1 fruit fly cellular context compared by ENCODE assay signal in the genomic region with DNA sequence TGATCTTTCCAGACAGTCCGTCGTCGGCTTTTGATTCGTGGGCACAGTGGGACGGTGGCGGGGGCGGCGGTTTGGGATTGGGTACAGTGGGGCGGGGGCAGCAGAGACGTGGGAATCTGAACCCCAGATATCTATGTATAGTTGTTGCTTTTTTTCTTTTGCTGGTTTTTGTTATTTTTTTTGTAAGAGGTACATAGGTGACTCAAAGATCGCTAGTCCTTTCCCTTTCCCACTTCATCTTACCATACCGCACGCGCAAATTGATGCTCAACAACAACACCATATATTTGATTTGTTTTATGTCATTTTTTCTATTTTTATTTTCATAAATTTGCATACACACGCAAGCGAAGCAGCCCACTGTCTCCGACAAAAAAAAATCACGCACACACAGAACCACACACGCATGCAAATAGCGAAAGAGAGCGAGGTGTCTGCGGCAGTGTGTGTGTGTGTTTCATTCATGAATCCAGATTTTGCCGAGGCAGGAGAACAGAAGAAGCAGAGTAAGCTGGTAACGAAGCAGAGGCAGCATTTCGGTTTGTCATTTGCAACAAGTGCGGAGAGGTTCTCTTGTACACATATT.
TF ChIP-seq lines count a peak whose summit lies in the region.

No protein-coding gene starts in this region.

TF ChIP-seq in whole organism, embryonic, 481 proteins besides CTCF, POLR2A, EP300 and RAD21 (continued from another document and continues in another):
- TF ChIP-seq CG13624 (GFP tag; optimal IDR thresholded peaks at IDR 0.05; lab: Kevin White, UChicago) (no peak), C15 (GFP tag; IDR thresholded peaks at IDR 0.05; lab: Robert Waterston, UW) (no peak), CG8089 (GFP tag; optimal IDR thresholded peaks at IDR 0.05; lab: Kevin White, UChicago) (no peak), CG16779 (GFP tag; IDR thresholded peaks at IDR 0.05; lab: Robert Waterston, UW) (no peak), crp (GFP tag; optimal IDR thresholded peaks at IDR 0.05; lab: Kevin White, UChicago) (peak in 1 of 2 experiments; percentile 4), CG3995 (GFP tag; optimal IDR thresholded peaks at IDR 0.05; lab: Kevin White, UChicago) (no peak), vfl (GFP tag; optimal IDR thresholded peaks at IDR 0.05; lab: Kevin White, UChicago) (no peak), kni (GFP tag; optimal IDR thresholded peaks at IDR 0.05; lab: Kevin White, UChicago) (peak; percentile 36), CG34422 (GFP tag; IDR thresholded peaks at IDR 0.05; lab: Robert Waterston, UW) (0 out of 3 replicates have a peak, but pooled peaks have one; percentile 44), tll (GFP tag; optimal IDR thresholded peaks at IDR 0.05; lab: Kevin White, UChicago) (no peak), CG10431 (GFP tag; optimal IDR thresholded peaks at IDR 0.05; lab: Kevin White, UChicago) (no peak), CG15479 (GFP tag; optimal IDR thresholded peaks at IDR 0.05; lab: Kevin White, UChicago) (peak; percentile 56), CG7372 (GFP tag; IDR thresholded peaks at IDR 0.05; lab: Robert Waterston, UW) (0 out of 2 replicates have a peak, but pooled peaks have one; percentile 12), sc (optimal IDR thresholded peaks at IDR 0.05; lab: Kevin White, UChicago) (no peak), sc (GFP tag; optimal IDR thresholded peaks at IDR 0.05; lab: Kevin White, UChicago) (peak; percentile 54), cad (GFP tag; optimal IDR thresholded peaks at IDR 0.05; lab: Kevin White, UChicago) (no peak), gro (GFP tag; optimal IDR thresholded peaks at IDR 0.05; lab: Kevin White, UChicago) (no peak), CG3726 (GFP tag; IDR thresholded peaks at IDR 0.05; lab: Robert Waterston, UW) (0 out of 3 replicates have a peak, but pooled peaks have one; percentile 48), fru (optimal IDR thresholded peaks at IDR 0.05; lab: Kevin White, UChicago) (no peak), p53 (GFP tag; optimal IDR thresholded peaks at IDR 0.05; lab: Kevin White, UChicago) (no peak), CG15696 (tag; optimal IDR thresholded peaks at IDR 0.05; lab: Kevin White, UChicago) (peak; percentile 43), Ptx1 (GFP tag; IDR thresholded peaks at IDR 0.05; lab: Robert Waterston, UW) (peak; percentile 65), Lpt (GFP tag; optimal IDR thresholded peaks at IDR 0.05; lab: Kevin White, UChicago) (no peak), CG9727 (GFP tag; optimal IDR thresholded peaks at IDR 0.05; lab: Kevin White, UChicago) (peak; percentile 72), CG9817 (tag; optimal IDR thresholded peaks at IDR 0.05; lab: Kevin White, UChicago) (no peak), hbn (GFP tag; IDR thresholded peaks at IDR 0.05; lab: Robert Waterston, UW; ENCODE audit: partially characterized antibody) (no peak), ftz-f1 (GFP tag; optimal IDR thresholded peaks at IDR 0.05; lab: Kevin White, UChicago) (no peak), schlank (tag; optimal IDR thresholded peaks at IDR 0.05; lab: Kevin White, UChicago) (no peak), tap (tag; optimal IDR thresholded peaks at IDR 0.05; lab: Kevin White, UChicago) (no peak), CG31441 (GFP tag; IDR thresholded peaks at IDR 0.05; lab: Robert Waterston, UW) (peak; percentile 62), jing (GFP tag; optimal IDR thresholded peaks at IDR 0.05; lab: Kevin White, UChicago) (no peak), CG32772 (GFP tag; IDR thresholded peaks at IDR 0.05; lab: Robert Waterston, UW) (peak; percentile 25; the same call in 1 of the 2 replicates), CG12659 (GFP tag; optimal IDR thresholded peaks at IDR 0.05; lab: Kevin White, UChicago) (peak; percentile 27), Aef1 (GFP tag; IDR thresholded peaks at IDR 0.05; lab: Robert Waterston, UW) (peak; percentile 38), CG1602 (GFP tag; optimal IDR thresholded peaks at IDR 0.05; lab: Kevin White, UChicago) (peak; percentile 38), CG10321 (GFP tag; IDR thresholded peaks at IDR 0.05; lab: Robert Waterston, UW) (no peak), Deaf1 (tag; optimal IDR thresholded peaks at IDR 0.05; lab: Kevin White, UChicago) (no peak), CG9876 (GFP tag; optimal IDR thresholded peaks at IDR 0.05; lab: Kevin White, UChicago) (no peak), Xbp1 (GFP tag; optimal IDR thresholded peaks at IDR 0.05; lab: Kevin White, UChicago) (peak; percentile 52), CG17802 (tag; optimal IDR thresholded peaks at IDR 0.05; lab: Kevin White, UChicago) (peak; percentile 26), dmrt99B (tag; optimal IDR thresholded peaks at IDR 0.05; lab: Kevin White, UChicago) (peak; percentile 69), Atf6 (GFP tag; IDR thresholded peaks at IDR 0.05; lab: Robert Waterston, UW) (no peak), MESR4 (GFP tag; optimal IDR thresholded peaks at IDR 0.05; lab: Kevin White, UChicago) (no peak), chm (GFP tag; IDR thresholded peaks at IDR 0.05; lab: Robert Waterston, UW) (no peak), CG3838 (GFP tag; optimal IDR thresholded peaks at IDR 0.05; lab: Kevin White, UChicago) (no peak), pros (GFP tag; optimal IDR thresholded peaks at IDR 0.05; lab: Kevin White, UChicago) (no peak), nerfin-2 (GFP tag; IDR thresholded peaks at IDR 0.05; lab: Robert Waterston, UW; ENCODE audit: partially characterized antibody) (no peak), Dref (GFP tag; IDR thresholded peaks at IDR 0.05; lab: Robert Waterston, UW) (no peak), scrt (GFP tag; optimal IDR thresholded peaks at IDR 0.05; lab: Kevin White, UChicago) (no peak), Sin3A (optimal IDR thresholded peaks at IDR 0.05; lab: Kevin White, UChicago) (no peak), ttk (GFP tag; IDR thresholded peaks at IDR 0.05; lab: Robert Waterston, UW) (peak; percentile 15; the same call in 1 of the 2 replicates), CG30403 (GFP tag; optimal IDR thresholded peaks at IDR 0.05; lab: Kevin White, UChicago) (peak; percentile 68), CG6683 (GFP tag; optimal IDR thresholded peaks at IDR 0.05; lab: Kevin White, UChicago) (no peak), bowl (GFP tag; IDR thresholded peaks at IDR 0.05; lab: Robert Waterston, UW) (no peak), CrebB (tag; optimal IDR thresholded peaks at IDR 0.05; lab: Kevin White, UChicago) (no peak), CG2202 (tag; optimal IDR thresholded peaks at IDR 0.05; lab: Kevin White, UChicago) (peak; percentile 44), CG17612 (GFP tag; IDR thresholded peaks at IDR 0.05; lab: Robert Waterston, UW) (no peak), ssp (GFP tag; IDR thresholded peaks at IDR 0.05; lab: Robert Waterston, UW) (peak; percentile 28; the same call in 1 of the 2 replicates), CG43689 (GFP tag; IDR thresholded peaks at IDR 0.05; lab: Robert Waterston, UW) (no peak), Xrp1 (GFP tag; IDR thresholded peaks at IDR 0.05; lab: Robert Waterston, UW) (peak; percentile 62), CG15601 (tag; optimal IDR thresholded peaks at IDR 0.05; lab: Kevin White, UChicago) (peak; percentile 40), stc (GFP tag; IDR thresholded peaks at IDR 0.05; lab: Robert Waterston, UW) (no peak), CG13287 (GFP tag; IDR thresholded peaks at IDR 0.05; lab: Robert Waterston, UW; ENCODE audit: partially characterized antibody) (no peak), prd (optimal IDR thresholded peaks at IDR 0.05; lab: Kevin White, UChicago) (no peak), prd (GFP tag; IDR thresholded peaks at IDR 0.05; lab: Robert Waterston, UW) (peak; percentile 69), run (tag; optimal IDR thresholded peaks at IDR 0.05; lab: Kevin White, UChicago) (no peak), GATAe (GFP tag; conservative IDR thresholded peaks at IDR 0.05; lab: Robert Waterston, UW) (no peak), CG30020 (tag; optimal IDR thresholded peaks at IDR 0.05; lab: Kevin White, UChicago) (no peak), CG13775 (GFP tag; optimal IDR thresholded peaks at IDR 0.05; lab: Kevin White, UChicago) (peak; percentile 71), Fer2 (tag; optimal IDR thresholded peaks at IDR 0.05; lab: Kevin White, UChicago) (peak; percentile 7), CG7786 (GFP tag; optimal IDR thresholded peaks at IDR 0.05; lab: Kevin White, UChicago) (no peak), trem (tag; optimal IDR thresholded peaks at IDR 0.05; lab: Kevin White, UChicago) (no peak), CG4730 (GFP tag; IDR thresholded peaks at IDR 0.05; lab: Robert Waterston, UW) (no peak), CG11247 (GFP tag; IDR thresholded peaks at IDR 0.05; lab: Robert Waterston, UW) (no peak), CG4707 (GFP tag; optimal IDR thresholded peaks at IDR 0.05; lab: Kevin White, UChicago) (peak; percentile 94), cwo (GFP tag; optimal IDR thresholded peaks at IDR 0.05; lab: Kevin White, UChicago) (peak; percentile 36), gce (GFP tag; IDR thresholded peaks at IDR 0.05; lab: Robert Waterston, UW) (no peak), CG2712 (tag; optimal IDR thresholded peaks at IDR 0.05; lab: Kevin White, UChicago) (peak; percentile 67), klu (GFP tag; IDR thresholded peaks at IDR 0.05; lab: Robert Waterston, UW) (peak; percentile 27; the same call in 1 of the 2 replicates), nau (GFP tag; optimal IDR thresholded peaks at IDR 0.05; lab: Kevin White, UChicago) (peak; percentile 47), shn (GFP tag; optimal IDR thresholded peaks at IDR 0.05; lab: Kevin White, UChicago) (no peak), D19B (GFP tag; optimal IDR thresholded peaks at IDR 0.05; lab: Kevin White, UChicago) (no peak), zf30C (GFP tag; optimal IDR thresholded peaks at IDR 0.05; lab: Kevin White, UChicago) (no peak), CG11093 (GFP tag; IDR thresholded peaks at IDR 0.05; lab: Robert Waterston, UW) (peak; percentile 59; the same call in 2 of the 3 replicates), Nf-YB (GFP tag; optimal IDR thresholded peaks at IDR 0.05; lab: Kevin White, UChicago) (peak; percentile 84), psq (GFP tag; optimal IDR thresholded peaks at IDR 0.05; lab: Kevin White, UChicago) (no peak), Chrac-16 (GFP tag; optimal IDR thresholded peaks at IDR 0.05; lab: Kevin White, UChicago) (peak; percentile 53), CG42726 (GFP tag; IDR thresholded peaks at IDR 0.05; lab: Robert Waterston, UW; ENCODE audit: partially characterized antibody) (no peak), Blimp-1 (GFP tag; optimal IDR thresholded peaks at IDR 0.05; lab: Kevin White, UChicago) (peak; percentile 54), CG10565 (GFP tag; optimal IDR thresholded peaks at IDR 0.05; lab: Kevin White, UChicago) (no peak), Hmr (GFP tag; optimal IDR thresholded peaks at IDR 0.05; lab: Kevin White, UChicago) (peak; percentile 48), CG18011 (GFP tag; optimal IDR thresholded peaks at IDR 0.05; lab: Kevin White, UChicago) (no peak), CG17912 (GFP tag; optimal IDR thresholded peaks at IDR 0.05; lab: Kevin White, UChicago) (no peak), CG17328 (GFP tag; IDR thresholded peaks at IDR 0.05; lab: Robert Waterston, UW) (peak; percentile 43; the same call in 1 of the 2 replicates), Atf-2 (GFP tag; optimal IDR thresholded peaks at IDR 0.05; lab: Kevin White, UChicago) (peak; percentile 35), Pdp1 (GFP tag; optimal IDR thresholded peaks at IDR 0.05; lab: Kevin White, UChicago) (peak; percentile 22 to 30), CG7928 (GFP tag; optimal IDR thresholded peaks at IDR 0.05; lab: Kevin White, UChicago) (no peak), nerfin-1 (tag; optimal IDR thresholded peaks at IDR 0.05; lab: Kevin White, UChicago) (peak; percentile 43), CG10462 (GFP tag; optimal IDR thresholded peaks at IDR 0.05; lab: Kevin White, UChicago) (no peak), Ets97D (GFP tag; optimal IDR thresholded peaks at IDR 0.05; lab: Kevin White, UChicago) (no peak), fu2 (GFP tag; optimal IDR thresholded peaks at IDR 0.05; lab: Kevin White, UChicago) (no peak), CG12219 (GFP tag; optimal IDR thresholded peaks at IDR 0.05; lab: Kevin White, UChicago) (peak; percentile 18), CG6791 (GFP tag; IDR thresholded peaks at IDR 0.05; lab: Robert Waterston, UW; ENCODE audit: partially characterized antibody) (no peak), pnt (GFP tag; optimal IDR thresholded peaks at IDR 0.05; lab: Kevin White, UChicago) (peak; percentile 44), CG17385 (GFP tag; optimal IDR thresholded peaks at IDR 0.05; lab: Kevin White, UChicago) (peak; percentile 42), Dad (GFP tag; optimal IDR thresholded peaks at IDR 0.05; lab: Kevin White, UChicago) (no peak), slou (GFP tag; optimal IDR thresholded peaks at IDR 0.05; lab: Kevin White, UChicago) (no peak), CG8388 (GFP tag; optimal IDR thresholded peaks at IDR 0.05; lab: Kevin White, UChicago) (peak; percentile 39), tx (GFP tag; optimal IDR thresholded peaks at IDR 0.05; lab: Kevin White, UChicago) (no peak), Opbp (GFP tag; IDR thresholded peaks at IDR 0.05; lab: Robert Waterston, UW; ENCODE audit: partially characterized antibody) (no peak), MBD-R2 (GFP tag; IDR thresholded peaks at IDR 0.05; lab: Robert Waterston, UW) (no peak), Dbx (GFP tag; IDR thresholded peaks at IDR 0.05; lab: Robert Waterston, UW) (0 out of 3 replicates have a peak, but pooled peaks have one; percentile 41), CG8944 (GFP tag; optimal IDR thresholded peaks at IDR 0.05; lab: Kevin White, UChicago) (peak; percentile 16), wor (GFP tag; IDR thresholded peaks at IDR 0.05; lab: Robert Waterston, UW) (peak; percentile 23), z (GFP tag; IDR thresholded peaks at IDR 0.05; lab: Robert Waterston, UW) (no peak), gsb (GFP tag; IDR thresholded peaks at IDR 0.05; lab: Robert Waterston, UW) (no peak), twi (tag; optimal IDR thresholded peaks at IDR 0.05; lab: Kevin White, UChicago) (peak; percentile 37), jigr1 (GFP tag; IDR thresholded peaks at IDR 0.05; lab: Robert Waterston, UW) (peak; percentile 50; the same call in 1 of the 3 replicates), CG13296 (GFP tag; optimal IDR thresholded peaks at IDR 0.05; lab: Kevin White, UChicago) (no peak), CG10147 (GFP tag; optimal IDR thresholded peaks at IDR 0.05; lab: Kevin White, UChicago) (peak; percentile 12), bsh (GFP tag; optimal IDR thresholded peaks at IDR 0.05; lab: Kevin White, UChicago) (peak; percentile 71 to 89), slbo (GFP tag; IDR thresholded peaks at IDR 0.05; lab: Robert Waterston, UW) (peak; percentile 52), tgo (GFP tag; IDR thresholded peaks at IDR 0.05; lab: Robert Waterston, UW) (peak; percentile 48; the same call in 2 of the 3 replicates), grn (GFP tag; optimal IDR thresholded peaks at IDR 0.05; lab: Kevin White, UChicago) (no peak), CG8765 (GFP tag; IDR thresholded peaks at IDR 0.05; lab: Robert Waterston, UW) (no peak), crc (GFP tag; optimal IDR thresholded peaks at IDR 0.05; lab: Kevin White, UChicago) (no peak)
